Fruit fly (Drosophila melanogaster) whole organism, embryonic: Measurements from ENCODE around the gene Gnf1.
A peak's percentile ranks its signal among the peaks of the same experiment; 100 is the strongest.

Experiments used
- ATbp ChIP-seq: fragments of 200-800 bp; sonication (Bioruptor generic); optimal IDR thresholded peaks from 2 replicates; lab custom pipeline; 2017; ENCODE audit warnings: missing biosample characterization, mild to moderate bottlenecking, missing genetic modification characterization, missing genetic modification reagents
- Adf1 ChIP-seq: fragments of 200-800 bp; sonication (Bioruptor generic); IDR thresholded peaks from 2 replicates; pipeline ENCODE4 v1.3.6; 2022; ENCODE audit warnings: missing biosample characterization, missing genetic modification characterization
- CG10267 ChIP-seq: fragments of 200-800 bp; sonication (Bioruptor generic); optimal IDR thresholded peaks from 2 replicates; lab custom pipeline; 2018; ENCODE audit warnings: missing biosample characterization, mild to moderate bottlenecking, missing genetic modification characterization, moderate library complexity
- CG14667 ChIP-seq: fragments of 200-800 bp; sonication (Bioruptor generic); IDR thresholded peaks from 2 replicates; pipeline ENCODE4 v1.3.6; 2022; ENCODE audit warnings: missing biosample characterization, missing genetic modification characterization
- CG1602 ChIP-seq: fragments of 200-800 bp; sonication (Bioruptor generic); optimal IDR thresholded peaks from 3 replicates; lab custom pipeline; 2016; ENCODE audit warnings: missing biosample characterization, missing genetic modification characterization
- CG16813 ChIP-seq: fragments of 200-800 bp; sonication (Bioruptor generic); IDR thresholded peaks from 3 replicates; pipeline ENCODE4 v1.3.6; 2022; ENCODE audit warnings: missing biosample characterization, missing genetic modification characterization; ENCODE audit not compliant: partially characterized antibody
- CG17385 ChIP-seq: fragments of 200-800 bp; sonication (Bioruptor generic); optimal IDR thresholded peaks from 3 replicates; lab custom pipeline; 2018; ENCODE audit warnings: missing biosample characterization, mild to moderate bottlenecking, missing genetic modification characterization
- CG18619 ChIP-seq: fragments of 200-800 bp; sonication (Bioruptor generic); optimal IDR thresholded peaks from 3 replicates; lab custom pipeline; 2017; ENCODE audit warnings: missing biosample characterization, mild to moderate bottlenecking, missing genetic modification characterization
- CG2120 ChIP-seq: fragments of 200-800 bp; sonication (Bioruptor generic); optimal IDR thresholded peaks from 3 replicates; lab custom pipeline; 2016; ENCODE audit warnings: missing biosample characterization, missing genetic modification characterization
- CG4820 ChIP-seq: fragments of 200-800 bp; sonication (Bioruptor generic); optimal IDR thresholded peaks from 3 replicates; lab custom pipeline; 2016; ENCODE audit warnings: missing biosample characterization, missing genetic modification characterization
- CG4854 ChIP-seq: fragments of 200-800 bp; sonication (Bioruptor generic); optimal IDR thresholded peaks from 2 replicates; lab custom pipeline; 2016; ENCODE audit warnings: missing biosample characterization, missing genetic modification characterization, inconsistent platforms
- CG6791 ChIP-seq: fragments of 200-800 bp; sonication (Bioruptor generic); IDR thresholded peaks from 3 replicates; pipeline ENCODE4 v1.3.6; 2022; ENCODE audit warnings: missing biosample characterization, missing genetic modification characterization; ENCODE audit not compliant: partially characterized antibody
- CG7372 ChIP-seq: fragments of 200-800 bp; sonication (Bioruptor generic); IDR thresholded peaks from 2 replicates; pipeline ENCODE4 v1.3.6; 2022; ENCODE audit warnings: missing biosample characterization, missing genetic modification characterization
- CG7745 ChIP-seq: fragments of 200-800 bp; sonication (Bioruptor generic); optimal IDR thresholded peaks from 2 replicates; lab custom pipeline; 2018; ENCODE audit warnings: missing biosample characterization, mild to moderate bottlenecking, missing genetic modification characterization, moderate library complexity
- CkIIα-i1 ChIP-seq: fragments of 200-800 bp; sonication (Bioruptor generic); IDR thresholded peaks from 2 replicates; pipeline ENCODE4 v1.3.6; 2022; ENCODE audit warnings: missing biosample characterization, missing genetic modification characterization
- Dll ChIP-seq: fragments of 200-800 bp; sonication (Bioruptor generic); IDR thresholded peaks from 4 replicates; pipeline ENCODE4 v1.3.6; 2022; ENCODE audit warnings: missing biosample characterization, missing genetic modification characterization; ENCODE audit not compliant: partially characterized antibody
- Doc2 ChIP-seq: fragments of 200-800 bp; sonication (Bioruptor generic); IDR thresholded peaks from 2 replicates; pipeline ENCODE4 v1.3.6; 2022; ENCODE audit warnings: missing biosample characterization, missing genetic modification characterization
- Dref ChIP-seq: fragments of 200-800 bp; sonication (Bioruptor generic); IDR thresholded peaks from 2 replicates; pipeline ENCODE4 v1.3.6; 2022; ENCODE audit warnings: missing biosample characterization, missing genetic modification characterization
- E2f1 ChIP-seq: fragments of 200-800 bp; sonication (Bioruptor generic); IDR thresholded peaks from 2 replicates; pipeline ENCODE4 v1.3.6; 2022; ENCODE audit warnings: missing biosample characterization, missing genetic modification characterization
- E2f2 ChIP-seq: fragments of 200-800 bp; sonication (Bioruptor generic); IDR thresholded peaks from 2 replicates; pipeline ENCODE4 v1.3.6; 2022; ENCODE audit warnings: missing biosample characterization, missing genetic modification characterization
- HLH4C ChIP-seq: fragments of 200-800 bp; sonication (Bioruptor generic); IDR thresholded peaks from 3 replicates; pipeline ENCODE4 v1.3.6; 2022; ENCODE audit warnings: missing biosample characterization, missing genetic modification characterization; ENCODE audit not compliant: partially characterized antibody
- Hmr ChIP-seq: fragments of 200-800 bp; sonication (Bioruptor generic); optimal IDR thresholded peaks from 3 replicates; lab custom pipeline; 2017; ENCODE audit warnings: mild to moderate bottlenecking, missing biosample characterization, missing genetic modification reagents, missing genetic modification characterization
- Med ChIP-seq: fragments of 200-800 bp; sonication (Bioruptor generic); peaks from one replicate; lab custom pipeline; 2016; ENCODE audit warnings: missing biosample characterization, missing genetic modification characterization, mild to moderate bottlenecking, inconsistent platforms, moderate library complexity
- Stat92E ChIP-seq, 3 experiments: fragments of >200 bp in 2 of 3; fragments of 200-800 bp in 1 of 3; sonication (Bioruptor generic) in 1 of 3; optimal IDR thresholded peaks; 2 replicates each; lab custom pipeline; 2017 to 2019; ENCODE audit warnings: missing biosample characterization in 3 of 3, missing genetic modification characterization in 3 of 3, mild to moderate bottlenecking in 1 of 3, moderate library complexity in 1 of 3
- YL-1 ChIP-seq: fragments of 200-800 bp; sonication (Bioruptor generic); optimal IDR thresholded peaks from 3 replicates; lab custom pipeline; 2017; ENCODE audit warnings: missing biosample characterization, mild to moderate bottlenecking, missing genetic modification characterization
- ap ChIP-seq: fragments of 200-800 bp; sonication (Bioruptor generic); IDR thresholded peaks from 2 replicates; pipeline ENCODE4 v1.3.6; 2022; ENCODE audit warnings: missing biosample characterization, missing genetic modification characterization
- ato ChIP-seq: fragments of 200-800 bp; sonication (Bioruptor generic); IDR thresholded peaks from 2 replicates; pipeline ENCODE4 v1.3.6; 2022; ENCODE audit warnings: missing biosample characterization, missing genetic modification characterization; ENCODE audit not compliant: partially characterized antibody
- bsh ChIP-seq, 2 experiments: fragments of 200-800 bp; sonication (Bioruptor generic); optimal IDR thresholded peaks; 2 replicates each; lab custom pipeline; 2017 to 2018; ENCODE audit warnings: mild to moderate bottlenecking in 2 of 2, missing biosample characterization in 2 of 2, missing genetic modification characterization in 2 of 2, moderate library complexity in 1 of 2
- dm ChIP-seq: fragments of 200-800 bp; sonication (Bioruptor generic); optimal IDR thresholded peaks from 3 replicates; lab custom pipeline; 2016; ENCODE audit warnings: missing biosample characterization, missing genetic modification characterization
- fd3F ChIP-seq: fragments of 200-800 bp; sonication (Bioruptor generic); optimal IDR thresholded peaks from 2 replicates; lab custom pipeline; 2018; ENCODE audit warnings: missing biosample characterization, mild to moderate bottlenecking, missing genetic modification characterization, moderate library complexity
- fd96Cb ChIP-seq: fragments of 200-800 bp; sonication (Bioruptor generic); optimal IDR thresholded peaks from 2 replicates; lab custom pipeline; 2018; ENCODE audit warnings: missing biosample characterization, mild to moderate bottlenecking, missing genetic modification characterization, moderate library complexity
- gfzf ChIP-seq: fragments of 200-800 bp; sonication (Bioruptor generic); optimal IDR thresholded peaks from 2 replicates; lab custom pipeline; 2016; ENCODE audit warnings: missing biosample characterization, mild to moderate bottlenecking, missing genetic modification characterization, moderate library complexity
- gsb ChIP-seq: fragments of 200-800 bp; sonication (Bioruptor generic); IDR thresholded peaks from 2 replicates; pipeline ENCODE4 v1.3.6; 2022; ENCODE audit warnings: missing biosample characterization, missing genetic modification characterization
- ind ChIP-seq: fragments of 200-800 bp; sonication (Bioruptor generic); optimal IDR thresholded peaks from 3 replicates; lab custom pipeline; 2016; ENCODE audit warnings: missing biosample characterization, missing genetic modification characterization
- lbe ChIP-seq: fragments of 200-800 bp; sonication (Bioruptor generic); optimal IDR thresholded peaks from 2 replicates; lab custom pipeline; 2016; ENCODE audit warnings: missing biosample characterization, mild to moderate bottlenecking, missing genetic modification characterization
- mam ChIP-seq: fragments of 200-800 bp; sonication (Bioruptor generic); optimal IDR thresholded peaks from 3 replicates; lab custom pipeline; 2016; ENCODE audit warnings: missing biosample characterization, missing genetic modification characterization
- odd ChIP-seq: fragments of 200-800 bp; sonication (Bioruptor generic); optimal IDR thresholded peaks from 2 replicates; lab custom pipeline; 2017; ENCODE audit warnings: missing biosample characterization, mild to moderate bottlenecking, missing genetic modification characterization
- onecut ChIP-seq: fragments of 200-800 bp; sonication (Bioruptor generic); IDR thresholded peaks from 2 replicates; pipeline ENCODE4 v1.3.6; 2022; ENCODE audit warnings: missing biosample characterization, missing genetic modification characterization
- pan ChIP-seq, 4 experiments: fragments of >200 bp in 3 of 4; fragments of 200-800 bp in 1 of 4; sonication (Bioruptor generic) in 1 of 4; optimal IDR thresholded peaks in 3 of 4; IDR thresholded peaks in 1 of 4; 2 replicates each; pipeline versions ENCODE4 v1.3.6 to Lab custom; 2017 to 2022; ENCODE audit warnings: missing biosample characterization in 2 of 4, missing genetic modification characterization in 2 of 4, mixed read lengths in 1 of 4
- pho ChIP-seq: fragments of 200-800 bp; sonication (Bioruptor generic); optimal IDR thresholded peaks from 2 replicates; lab custom pipeline; 2016; ENCODE audit warnings: missing biosample characterization, missing genetic modification characterization
- phol ChIP-seq: fragments of 200-800 bp; sonication (Bioruptor generic); optimal IDR thresholded peaks from 3 replicates; lab custom pipeline; 2018; ENCODE audit warnings: missing biosample characterization, mild to moderate bottlenecking, missing genetic modification characterization, moderate library complexity
- scrt ChIP-seq: fragments of 200-800 bp; sonication (Bioruptor generic); optimal IDR thresholded peaks from 2 replicates; lab custom pipeline; 2018; ENCODE audit warnings: missing biosample characterization, mild to moderate bottlenecking, missing genetic modification characterization, moderate library complexity
- sob ChIP-seq: fragments of 200-800 bp; sonication (Bioruptor generic); IDR thresholded peaks from 2 replicates; pipeline ENCODE4 v1.3.6; 2022; ENCODE audit warnings: missing biosample characterization, missing genetic modification characterization
- tll ChIP-seq, 2 experiments: fragments of 200-800 bp in 1 of 2; fragments of >200 bp in 1 of 2; sonication (Bioruptor generic) in 1 of 2; optimal IDR thresholded peaks; 2 replicates each; lab custom pipeline; 2017 to 2019; ENCODE audit warnings: missing biosample characterization in 2 of 2, missing genetic modification characterization in 2 of 2, mild to moderate bottlenecking in 1 of 2, moderate library complexity in 1 of 2
- trem ChIP-seq: fragments of 200-800 bp; optimal IDR thresholded peaks from 3 replicates; lab custom pipeline; 2019; ENCODE audit warnings: missing biosample characterization, mild to moderate bottlenecking, missing genetic modification characterization, moderate library complexity
- wdn ChIP-seq: fragments of 200-800 bp; sonication (Bioruptor generic); IDR thresholded peaks from 2 replicates; pipeline ENCODE4 v1.3.6; 2022; ENCODE audit warnings: missing biosample characterization, missing genetic modification characterization
- zen ChIP-seq: fragments of 200-800 bp; sonication (Bioruptor generic); optimal IDR thresholded peaks from 3 replicates; lab custom pipeline; 2018; ENCODE audit warnings: missing biosample characterization, mild to moderate bottlenecking, missing genetic modification characterization, moderate library complexity
- zen2 ChIP-seq: fragments of 200-800 bp; sonication (Bioruptor generic); IDR thresholded peaks from 3 replicates; pipeline ENCODE4 v1.3.6; 2022; ENCODE audit warnings: missing biosample characterization, missing genetic modification characterization; ENCODE audit not compliant: partially characterized antibody

Gene Gnf1

DNA sequence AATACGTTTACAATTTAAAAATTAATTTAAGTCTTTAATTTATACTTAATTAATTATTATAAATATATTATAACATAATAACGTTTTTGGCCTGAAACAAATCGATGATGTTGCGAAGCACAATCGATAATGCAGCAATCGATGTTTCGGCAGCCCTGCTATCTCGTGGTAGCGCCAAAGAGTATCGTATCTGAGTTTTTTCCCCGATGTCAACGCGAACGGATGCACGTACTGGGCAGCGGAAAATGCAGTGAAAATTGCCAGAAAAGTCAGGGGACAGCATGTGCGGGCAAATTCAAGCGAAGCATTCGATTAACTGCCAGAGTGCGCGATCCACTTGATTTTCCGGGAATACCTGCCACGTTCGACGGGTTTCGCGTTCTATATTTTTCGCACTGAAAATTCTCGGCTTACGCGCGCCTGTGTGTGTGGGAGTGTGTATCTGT is 4.0 kb downstream of the Gnf1 start, which contains the start of gene Cdep (continued):
- TF ChIP-seq onecut = peak; percentile 86
- peak; percentile 3 for TF ChIP-seq mam
- TF ChIP-seq Doc2 (GFP tag; lab: Robert Waterston, UW) = no peak
- TF ChIP-seq dm (GFP tag; lab: Kevin White, UChicago) = peak; percentile 68
- TF ChIP-seq CG7745 = no peak
- peak; percentile 92 for TF ChIP-seq zen2 (GFP tag; lab: Robert Waterston, UW)
- TF ChIP-seq trem = peak; percentile 93
- peak in 1 of 2 experiments; percentile 34 for TF ChIP-seq bsh (GFP tag; optimal IDR thresholded peaks at IDR 0.05; lab: Kevin White, UChicago)
- peak; percentile 19 for TF ChIP-seq CG18619 (GFP tag; lab: Kevin White, UChicago)
- peak; percentile 22 for TF ChIP-seq CG4820 (GFP tag; lab: Kevin White, UChicago)
- peak; percentile 94 for TF ChIP-seq CG16813 (GFP tag; lab: Robert Waterston, UW)
- no peak for TF ChIP-seq gsb (GFP tag; lab: Robert Waterston, UW)
- TF ChIP-seq CG7372 (GFP tag; lab: Robert Waterston, UW) = 0 out of 2 replicates have a peak, but pooled peaks have one; percentile 6
- peak; percentile 65 for TF ChIP-seq sob (GFP tag; lab: Robert Waterston, UW)
- peak; percentile 97 for TF ChIP-seq Dll
- no peak for TF ChIP-seq CG14667 (GFP tag; lab: Robert Waterston, UW)
- no peak for TF ChIP-seq CG1602 (GFP tag; lab: Kevin White, UChicago)
- TF ChIP-seq Hmr = peak; percentile 40
- TF ChIP-seq E2f1 = peak; percentile 34; the same call in 1 of the 2 replicates
- TF ChIP-seq CkIIα-i1 = no peak
- TF ChIP-seq phol (tag; lab: Kevin White, UChicago) = peak; percentile 51
- no peak for TF ChIP-seq wdn (GFP tag; lab: Robert Waterston, UW)
- peak; percentile 80 for TF ChIP-seq E2f2
- peak; percentile 65 for TF ChIP-seq YL-1
- peak; percentile 31 for TF ChIP-seq ind (GFP tag; lab: Kevin White, UChicago)
- TF ChIP-seq tll (GFP tag; optimal IDR thresholded peaks at IDR 0.05; lab: Kevin White, UChicago) = peak in 1 of 2 experiments; percentile 13
- TF ChIP-seq pan (optimal IDR thresholded peaks at IDR 0.05; lab: Kevin White, UChicago) = no peak
- peak in 1 of 2 experiments; percentile 61 for TF ChIP-seq pan (GFP tag; optimal IDR thresholded peaks at IDR 0.05 in 1 of 2, IDR thresholded peaks at IDR 0.05 in 1 of 2)
- TF ChIP-seq fd96Cb (tag; lab: Kevin White, UChicago) = peak; percentile 12
- TF ChIP-seq CG10267 (tag; lab: Kevin White, UChicago) = peak; percentile 69
- peak; percentile 24 for TF ChIP-seq gfzf (GFP tag; lab: Kevin White, UChicago)
- peak; percentile 3 for TF ChIP-seq scrt (GFP tag; lab: Kevin White, UChicago)
- no peak for TF ChIP-seq ap (GFP tag; lab: Robert Waterston, UW)
- TF ChIP-seq Med (GFP tag; lab: Kevin White, UChicago) = peak; percentile 88
- no peak for TF ChIP-seq pho (GFP tag; lab: Kevin White, UChicago)
- peak; percentile 96 for TF ChIP-seq HLH4C
- peak; percentile 91 for TF ChIP-seq ato (GFP tag; lab: Robert Waterston, UW)
- TF ChIP-seq fd3F = peak; percentile 9
- peak; percentile 19 for TF ChIP-seq CG17385
- TF ChIP-seq odd (GFP tag; lab: Kevin White, UChicago) = peak; percentile 30
- peak; percentile 35 for TF ChIP-seq zen (tag; lab: Kevin White, UChicago)
- TF ChIP-seq CG2120 (GFP tag; lab: Kevin White, UChicago) = peak; percentile 31
- TF ChIP-seq lbe (GFP tag; lab: Kevin White, UChicago) = peak; percentile 9
- TF ChIP-seq ATbp (GFP tag; lab: Kevin White, UChicago) = peak; percentile 8
- peak; percentile 97 for TF ChIP-seq Dref (GFP tag; lab: Robert Waterston, UW)
- TF ChIP-seq Stat92E (GFP tag; optimal IDR thresholded peaks at IDR 0.05; lab: Kevin White, UChicago) = peak in 1 of 3 experiments; percentile 89
- 0 out of 2 replicates have a peak, but pooled peaks have one; percentile 5 for TF ChIP-seq Adf1 (GFP tag; lab: Robert Waterston, UW)
- peak; percentile 95 for TF ChIP-seq CG6791 (GFP tag; lab: Robert Waterston, UW)
- no peak for TF ChIP-seq CG4854 (GFP tag; lab: Kevin White, UChicago)
